Fruit fly (Drosophila melanogaster): ENCODE measurements around the gene S.

The S gene

dm6 chr2L:1075753-1076152 is 1.9 kb downstream of the S start (continued):
- no peak for TF ChIP-seq ftz-f1 (GFP tag; optimal IDR thresholded peaks at IDR 0.05)
- peak; percentile 91 for TF ChIP-seq onecut (GFP tag; IDR thresholded peaks at IDR 0.05)
- peak; percentile 95 for TF ChIP-seq Chrac-16 (GFP tag; optimal IDR thresholded peaks at IDR 0.05)
- TF ChIP-seq CG1233 (GFP tag; optimal IDR thresholded peaks at IDR 0.05): peak; percentile 81
- peak; percentile 97 for TF ChIP-seq CG17328 (GFP tag; IDR thresholded peaks at IDR 0.05)
- peak; percentile 92 for TF ChIP-seq sens-2 (GFP tag; IDR thresholded peaks at IDR 0.05)
- TF ChIP-seq gcm (GFP tag; optimal IDR thresholded peaks at IDR 0.05): peak; percentile 85
- TF ChIP-seq vnd (GFP tag; IDR thresholded peaks at IDR 0.05; ENCODE audit: partially characterized antibody): no peak
- TF ChIP-seq odd (GFP tag; optimal IDR thresholded peaks at IDR 0.05): peak; percentile 76
- peak in 1 of 3 experiments; percentile 89 for TF ChIP-seq lola (GFP tag; optimal IDR thresholded peaks at IDR 0.05)
- peak; percentile 88 for TF ChIP-seq CG3065 (GFP tag; optimal IDR thresholded peaks at IDR 0.05)
- TF ChIP-seq CG8290 (GFP tag; optimal IDR thresholded peaks at IDR 0.05): peak; percentile 92
- TF ChIP-seq CG8290 (tag; optimal IDR thresholded peaks at IDR 0.05): peak in 1 of 2 experiments; percentile 96
- no peak for TF ChIP-seq CG2129 (GFP tag; IDR thresholded peaks at IDR 0.05; ENCODE audit: partially characterized antibody)
- peak; percentile 93 for TF ChIP-seq CG2712 (tag; optimal IDR thresholded peaks at IDR 0.05)
- TF ChIP-seq CG7963 (GFP tag; IDR thresholded peaks at IDR 0.05; ENCODE audit: partially characterized antibody): no peak
- peak; percentile 69 for TF ChIP-seq E2f2 (GFP tag; IDR thresholded peaks at IDR 0.05)
- peak; percentile 57 for TF ChIP-seq Jarid2 (GFP tag; optimal IDR thresholded peaks at IDR 0.05)
- peak; percentile 80 for TF ChIP-seq CG11696 (GFP tag; IDR thresholded peaks at IDR 0.05)
- peak; percentile 83 for TF ChIP-seq CG17385 (GFP tag; optimal IDR thresholded peaks at IDR 0.05)
- TF ChIP-seq gt (GFP tag; IDR thresholded peaks at IDR 0.05): peak; percentile 84
- TF ChIP-seq Ets97D (GFP tag; optimal IDR thresholded peaks at IDR 0.05): peak; percentile 67
- no peak for TF ChIP-seq CG10543 (GFP tag; optimal IDR thresholded peaks at IDR 0.05)
- TF ChIP-seq cad (GFP tag; optimal IDR thresholded peaks at IDR 0.05): no peak
- TF ChIP-seq CG6765 (GFP tag; optimal IDR thresholded peaks at IDR 0.05): no peak
- peak; percentile 65 for TF ChIP-seq gcm2 (GFP tag; optimal IDR thresholded peaks at IDR 0.05)
- TF ChIP-seq stwl (tag; optimal IDR thresholded peaks at IDR 0.05): peak; percentile 44
- TF ChIP-seq en (GFP tag; optimal IDR thresholded peaks at IDR 0.05): peak; percentile 88
- TF ChIP-seq ara (GFP tag; IDR thresholded peaks at IDR 0.05): peak; percentile 97
- peak; percentile 97 for TF ChIP-seq Xrp1 (GFP tag; IDR thresholded peaks at IDR 0.05)
- TF ChIP-seq fd64A (GFP tag; optimal IDR thresholded peaks at IDR 0.05): peak; percentile 80
- peak; percentile 86 for TF ChIP-seq lab (GFP tag; optimal IDR thresholded peaks at IDR 0.05)
- peak; percentile 79 for TF ChIP-seq CG3163 (GFP tag; optimal IDR thresholded peaks at IDR 0.05)
- TF ChIP-seq CG6654 (GFP tag; optimal IDR thresholded peaks at IDR 0.05): peak; percentile 65
- peak; percentile 91 for TF ChIP-seq E2f1 (GFP tag; IDR thresholded peaks at IDR 0.05)
- TF ChIP-seq CG2120 (GFP tag; optimal IDR thresholded peaks at IDR 0.05): peak; percentile 70
- peak; percentile 96 for TF ChIP-seq CG8089 (GFP tag; optimal IDR thresholded peaks at IDR 0.05)
- no peak for TF ChIP-seq Doc3 (GFP tag; IDR thresholded peaks at IDR 0.05; ENCODE audit: partially characterized antibody)
- peak; percentile 97 for TF ChIP-seq sisA (GFP tag; IDR thresholded peaks at IDR 0.05)
- TF ChIP-seq Atf6 (GFP tag; IDR thresholded peaks at IDR 0.05): peak; percentile 87
- peak; percentile 90 for TF ChIP-seq org-1 (GFP tag; optimal IDR thresholded peaks at IDR 0.05)
- TF ChIP-seq otp (GFP tag; IDR thresholded peaks at IDR 0.05): peak; percentile 98
- peak; percentile 99 for TF ChIP-seq Ets65A (GFP tag)
- no peak for TF ChIP-seq bbx (GFP tag; IDR thresholded peaks at IDR 0.05; ENCODE audit: partially characterized antibody)
- TF ChIP-seq CG4404 (GFP tag; IDR thresholded peaks at IDR 0.05): peak; percentile 92
- TF ChIP-seq pum (GFP tag; optimal IDR thresholded peaks at IDR 0.05): peak; percentile 94
- TF ChIP-seq Max (GFP tag; optimal IDR thresholded peaks at IDR 0.05): peak; percentile 78
- peak; percentile 95 for TF ChIP-seq Awh (GFP tag; IDR thresholded peaks at IDR 0.05)
- TF ChIP-seq Dbx (GFP tag; IDR thresholded peaks at IDR 0.05): 0 out of 3 replicates have a peak, but pooled peaks have one; percentile 43
- TF ChIP-seq Opbp (GFP tag; IDR thresholded peaks at IDR 0.05; ENCODE audit: partially characterized antibody): no peak
- peak; percentile 98 for TF ChIP-seq ci (GFP tag; IDR thresholded peaks at IDR 0.05)
- peak; percentile 93 for TF ChIP-seq CG1647 (GFP tag; optimal IDR thresholded peaks at IDR 0.05)
